Fruit fly (Drosophila melanogaster) whole organism, adult: ENCODE data around the gene Dhfr.

ENCODE experiments used
- CG11617 ChIP-seq: fragments of 200-800 bp; sonication (Bioruptor generic); optimal IDR thresholded peaks from 2 replicates; lab custom pipeline; 2017; ENCODE audit warnings: mild to moderate bottlenecking, missing biosample characterization, missing genetic modification reagents, missing genetic modification characterization
- CG12768 ChIP-seq: fragments of 200-800 bp; sonication (Bioruptor generic); optimal IDR thresholded peaks from 2 replicates; lab custom pipeline; 2017; ENCODE audit warnings: missing biosample characterization, missing genetic modification characterization, mild to moderate bottlenecking, moderate library complexity, missing genetic modification reagents
- CG14711 ChIP-seq: fragments of 200-800 bp; sonication (Bioruptor generic); optimal IDR thresholded peaks from 2 replicates; lab custom pipeline; 2018; ENCODE audit warnings: missing biosample characterization, mild to moderate bottlenecking, missing genetic modification characterization, moderate library complexity
- CG1620 ChIP-seq: fragments of 200-800 bp; sonication (Bioruptor generic); optimal IDR thresholded peaks from 2 replicates; lab custom pipeline; 2016; ENCODE audit warnings: missing biosample characterization, missing genetic modification characterization
- CG33017 ChIP-seq: fragments of 200-800 bp; sonication (Bioruptor generic); optimal IDR thresholded peaks from 2 replicates; lab custom pipeline; 2018; ENCODE audit warnings: missing biosample characterization, mild to moderate bottlenecking, missing genetic modification characterization, moderate library complexity
- CG5204 ChIP-seq: fragments of 200-800 bp; sonication (Bioruptor generic); optimal IDR thresholded peaks from 2 replicates; lab custom pipeline; 2016; ENCODE audit warnings: missing biosample characterization, missing genetic modification characterization
- CG7045 ChIP-seq: fragments of 200-800 bp; sonication (Bioruptor generic); optimal IDR thresholded peaks from 2 replicates; lab custom pipeline; 2017; ENCODE audit warnings: missing biosample characterization, mild to moderate bottlenecking, missing genetic modification characterization
- CG7101 ChIP-seq: fragments of 200-800 bp; sonication (Bioruptor generic); optimal IDR thresholded peaks from 2 replicates; lab custom pipeline; 2018; ENCODE audit warnings: missing biosample characterization, mild to moderate bottlenecking, missing genetic modification characterization, moderate library complexity
- Clk ChIP-seq: fragments of 200-800 bp; sonication (Bioruptor generic); optimal IDR thresholded peaks from 2 replicates; lab custom pipeline; 2017; ENCODE audit warnings: missing biosample characterization, missing genetic modification characterization
- Crg-1 ChIP-seq: fragments of 200-800 bp; sonication (Bioruptor generic); optimal IDR thresholded peaks from 2 replicates; lab custom pipeline; 2016; ENCODE audit warnings: missing biosample characterization, missing genetic modification characterization
- Hr96 ChIP-seq: fragments of 200-800 bp; sonication (Bioruptor generic); optimal IDR thresholded peaks from 2 replicates; lab custom pipeline; 2016; ENCODE audit warnings: missing biosample characterization, missing genetic modification characterization
- Mnt ChIP-seq: fragments of 200-800 bp; sonication (Bioruptor generic); optimal IDR thresholded peaks from 2 replicates; lab custom pipeline; 2016; ENCODE audit warnings: missing biosample characterization, mild to moderate bottlenecking, missing genetic modification characterization
- bab1 ChIP-seq: fragments of 200-800 bp; sonication (Bioruptor generic); optimal IDR thresholded peaks from 3 replicates; lab custom pipeline; 2019; ENCODE audit warnings: missing biosample characterization, mild to moderate bottlenecking, missing genetic modification characterization, moderate library complexity
- cic ChIP-seq: fragments of 200-800 bp; sonication (Bioruptor generic); optimal IDR thresholded peaks from 2 replicates; lab custom pipeline; 2017; ENCODE audit warnings: missing biosample characterization, mild to moderate bottlenecking, missing genetic modification characterization, moderate library complexity
- cnc ChIP-seq, 2 experiments: fragments of >200 bp; optimal IDR thresholded peaks; 2 replicates each; lab custom pipeline; 2017
- kay ChIP-seq: fragments of 200-800 bp; sonication (Bioruptor generic); peaks from one replicate; lab custom pipeline; 2016; ENCODE audit warnings: missing biosample characterization, missing genetic modification characterization, borderline replicate concordance
- ovo ChIP-seq: fragments of 200-800 bp; sonication (Bioruptor generic); optimal IDR thresholded peaks from 2 replicates; lab custom pipeline; 2016; ENCODE audit warnings: missing biosample characterization, missing genetic modification characterization
- pad ChIP-seq: fragments of 200-800 bp; sonication (Bioruptor generic); optimal IDR thresholded peaks from 3 replicates; lab custom pipeline; 2017; ENCODE audit warnings: missing biosample characterization, missing genetic modification characterization, mild to moderate bottlenecking, moderate library complexity, missing genetic modification reagents
- tj ChIP-seq: fragments of 200-800 bp; sonication (Bioruptor generic); optimal IDR thresholded peaks from 3 replicates; lab custom pipeline; 2017; ENCODE audit warnings: missing biosample characterization, mild to moderate bottlenecking, missing genetic modification characterization, moderate library complexity
- toe ChIP-seq: fragments of 200-800 bp; sonication (Bioruptor generic); optimal IDR thresholded peaks from 2 replicates; lab custom pipeline; 2016; ENCODE audit warnings: missing biosample characterization, missing genetic modification characterization

The Dhfr gene

DNA sequence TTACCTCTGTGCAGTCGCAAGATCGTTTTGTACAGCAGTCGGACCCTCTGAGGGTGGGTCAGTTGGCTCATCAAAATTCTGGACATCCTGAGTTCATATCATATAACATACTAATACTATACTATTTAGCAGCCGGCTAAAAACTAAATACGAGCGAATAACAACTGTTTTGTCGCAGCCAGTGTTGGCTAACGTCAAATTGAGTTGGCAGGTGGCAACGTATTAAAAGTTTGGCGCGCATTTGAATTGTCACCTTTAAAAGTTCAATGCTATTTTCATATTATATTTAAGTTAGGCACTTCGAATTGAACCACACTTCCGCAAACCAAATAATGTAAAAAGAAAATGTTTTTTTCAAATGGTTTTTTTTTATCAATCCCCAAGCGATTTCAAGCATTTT, 1.3 kb downstream of the Dhfr start, which contains the start of gene Sdhaf3:
Gene Sdhaf3, minus strand, starts transcription at position 177 of the 400 bp plus-strand sequence.
- peak; percentile 13 for TF ChIP-seq toe
- TF ChIP-seq cic (GFP tag; lab: Kevin White, UChicago), result no peak
- TF ChIP-seq CG7045 (GFP tag; lab: Kevin White, UChicago), result no peak
- no peak for TF ChIP-seq CG33017
- peak; percentile 82 for TF ChIP-seq kay (GFP tag; lab: Kevin White, UChicago)
- TF ChIP-seq cnc (optimal IDR thresholded peaks at IDR 0.05; lab: Kevin White, UChicago), result no peak
- no peak for TF ChIP-seq CG14711 (tag; lab: Kevin White, UChicago)
- TF ChIP-seq ovo (GFP tag; lab: Kevin White, UChicago), result no peak
- TF ChIP-seq pad (GFP tag; lab: Kevin White, UChicago), result no peak
- TF ChIP-seq tj (GFP tag; lab: Kevin White, UChicago), result no peak
- peak; percentile 0 for TF ChIP-seq CG7101 (tag; lab: Kevin White, UChicago)
- TF ChIP-seq CG11617 (GFP tag; lab: Kevin White, UChicago), result no peak
- TF ChIP-seq CG1620, result peak; percentile 29
- no peak for TF ChIP-seq CG12768 (GFP tag; lab: Kevin White, UChicago)
- peak; percentile 2 for TF ChIP-seq Mnt
- TF ChIP-seq Clk, result no peak
- TF ChIP-seq bab1 (GFP tag; lab: Kevin White, UChicago), result no peak
- TF ChIP-seq Crg-1 (GFP tag; lab: Kevin White, UChicago), result peak; percentile 39
- TF ChIP-seq Hr96 (GFP tag; lab: Kevin White, UChicago), result no peak
- peak; percentile 15 for TF ChIP-seq CG5204 (GFP tag; lab: Kevin White, UChicago)

dm6 chr3R:16483877-16484417, 3.0 kb downstream of the Dhfr start, which contains the start of gene Der-2:
Gene Der-2, minus strand, starts transcription at chr3R:16484223.
- TF ChIP-seq CG5204 (GFP tag; lab: Kevin White, UChicago) (no peak), Clk (no peak), CG7101 (tag; lab: Kevin White, UChicago) (no peak), CG7045 (GFP tag; lab: Kevin White, UChicago) (no peak), toe (no peak), Hr96 (GFP tag; lab: Kevin White, UChicago) (no peak), cnc (optimal IDR thresholded peaks at IDR 0.05; lab: Kevin White, UChicago) (no peak), CG33017 (no peak), bab1 (GFP tag; lab: Kevin White, UChicago) (peak; percentile 22), tj (GFP tag; lab: Kevin White, UChicago) (no peak), ovo (GFP tag; lab: Kevin White, UChicago) (no peak), Mnt (no peak), cic (GFP tag; lab: Kevin White, UChicago) (no peak), kay (GFP tag; lab: Kevin White, UChicago) (peak; percentile 38), CG11617 (GFP tag; lab: Kevin White, UChicago) (no peak)

DNA sequence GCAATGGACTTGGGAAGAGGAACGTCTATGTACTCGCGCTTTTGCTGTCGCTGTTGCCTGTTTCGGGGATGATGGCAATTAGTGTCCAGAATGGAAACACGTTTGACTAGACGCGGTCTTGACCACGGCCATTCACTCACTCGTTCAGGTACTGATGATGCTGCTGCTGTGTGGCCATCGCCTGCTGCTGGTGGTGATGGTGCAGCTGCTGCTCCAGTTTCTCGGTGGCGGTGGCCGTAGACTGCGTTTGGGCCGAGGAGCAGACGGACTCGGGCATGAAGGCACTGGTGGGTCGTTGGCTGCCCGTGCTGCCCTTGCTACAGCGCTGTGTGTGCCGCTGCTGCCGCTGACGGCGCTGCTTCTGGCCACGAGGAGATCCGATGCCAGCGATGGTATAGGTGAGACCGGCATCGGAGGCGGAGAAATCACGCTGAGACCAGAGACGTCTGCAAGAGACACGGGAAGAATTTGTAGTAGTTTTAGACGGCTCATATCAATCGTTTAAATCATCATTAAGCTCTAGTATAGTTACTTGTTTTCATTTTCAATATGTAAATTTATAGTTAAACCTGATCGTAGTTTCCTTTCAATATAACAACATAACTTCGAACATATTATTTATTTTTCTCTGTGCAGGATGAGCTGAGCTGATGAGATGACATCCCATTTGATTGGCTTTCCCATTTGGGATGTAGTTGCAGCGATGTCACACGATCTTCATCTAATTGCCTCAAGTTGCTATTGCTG, 4.7 kb downstream of the Dhfr start:
- no peak for TF ChIP-seq tj (GFP tag; lab: Kevin White, UChicago)
- TF ChIP-seq Clk, result no peak
- TF ChIP-seq CG14711 (tag; lab: Kevin White, UChicago), result no peak
- no peak for TF ChIP-seq kay (GFP tag; lab: Kevin White, UChicago)
- no peak for TF ChIP-seq CG7045 (GFP tag; lab: Kevin White, UChicago)
- TF ChIP-seq Hr96 (GFP tag; lab: Kevin White, UChicago), result no peak
- no peak for TF ChIP-seq CG33017
- TF ChIP-seq ovo (GFP tag; lab: Kevin White, UChicago), result no peak
- TF ChIP-seq pad (GFP tag; lab: Kevin White, UChicago), result no peak
- no peak for TF ChIP-seq CG11617 (GFP tag; lab: Kevin White, UChicago)
- no peak for TF ChIP-seq Crg-1 (GFP tag; lab: Kevin White, UChicago)
- no peak for TF ChIP-seq CG5204 (GFP tag; lab: Kevin White, UChicago)

DNA sequence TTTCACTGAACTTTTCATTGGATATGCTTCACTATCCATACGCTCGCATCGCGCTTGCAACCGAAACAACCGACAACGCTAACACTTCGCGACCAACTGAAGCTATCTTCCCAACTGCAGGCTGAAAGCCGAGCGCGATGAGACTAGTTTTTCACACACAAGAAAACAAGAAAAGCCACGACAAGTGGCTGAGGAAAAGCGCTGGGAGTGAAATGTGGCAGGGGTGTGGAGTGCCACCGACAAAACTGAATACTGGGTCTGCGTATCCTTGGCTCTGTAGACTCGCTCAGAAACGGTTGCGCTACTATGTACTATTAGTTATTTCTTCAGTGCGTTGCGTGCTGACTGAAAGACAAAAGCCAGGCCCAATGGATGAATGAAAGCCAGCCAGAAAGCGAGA, 14.4 kb downstream of the Dhfr start, which contains the start of gene Cad89D:
Gene Cad89D, minus strand, starts transcription at position 101 of the 400 bp plus-strand sequence.
- TF ChIP-seq Clk (no peak), CG11617 (GFP tag; lab: Kevin White, UChicago) (no peak), bab1 (GFP tag; lab: Kevin White, UChicago) (no peak), ovo (GFP tag; lab: Kevin White, UChicago) (no peak), cnc (optimal IDR thresholded peaks at IDR 0.05; lab: Kevin White, UChicago) (no peak), CG14711 (tag; lab: Kevin White, UChicago) (no peak), pad (GFP tag; lab: Kevin White, UChicago) (no peak), CG33017 (no peak), CG7101 (tag; lab: Kevin White, UChicago) (no peak), CG5204 (GFP tag; lab: Kevin White, UChicago) (no peak), cic (GFP tag; lab: Kevin White, UChicago) (no peak), tj (GFP tag; lab: Kevin White, UChicago) (no peak), CG12768 (GFP tag; lab: Kevin White, UChicago) (no peak), CG7045 (GFP tag; lab: Kevin White, UChicago) (no peak), toe (no peak), Crg-1 (GFP tag; lab: Kevin White, UChicago) (no peak), Hr96 (GFP tag; lab: Kevin White, UChicago) (no peak)

dm6 chr3R:16496209-16496608, 15.2 kb downstream of the Dhfr start:
- TF ChIP-seq cic (GFP tag; lab: Kevin White, UChicago) (no peak), bab1 (GFP tag; lab: Kevin White, UChicago) (peak; percentile 39)
